Fruit fly (Drosophila melanogaster): ENCODE measurements around the gene Npc2e.

Npc2e gene

DNA sequence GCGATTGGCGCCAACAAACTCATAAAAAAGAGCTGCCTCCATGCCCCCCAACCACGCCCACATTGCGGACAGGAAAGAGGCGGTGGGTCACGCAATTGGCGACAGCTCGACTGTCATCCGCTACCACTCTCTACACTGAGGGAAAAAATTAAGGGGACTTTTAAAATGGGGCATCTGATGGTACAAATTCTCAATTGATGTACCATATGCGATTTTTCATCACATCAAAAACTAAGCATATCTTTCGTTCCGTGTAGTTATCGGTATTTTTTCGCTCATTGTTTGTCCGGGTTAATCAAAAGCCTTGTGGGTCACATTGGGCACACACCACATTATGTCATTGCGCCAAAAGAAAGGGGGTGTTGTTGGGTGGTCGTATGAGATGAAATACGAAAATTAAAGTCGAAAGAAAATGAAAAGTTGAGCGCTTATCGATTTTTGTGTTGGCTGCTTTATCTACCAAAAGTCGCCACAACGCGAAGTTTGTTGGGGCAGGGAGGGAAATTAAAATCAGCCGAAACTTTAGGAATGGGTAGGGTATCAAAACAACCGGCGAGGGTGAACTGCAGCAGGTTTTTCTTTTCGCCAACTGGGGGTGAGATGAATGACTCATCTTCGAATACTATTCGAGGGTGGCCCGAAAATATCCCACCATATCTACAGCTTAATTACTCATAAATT lies 29.0 kb upstream of the Npc2e start:
- no peak for TF ChIP-seq Deaf1 (tag; optimal IDR thresholded peaks at IDR 0.05)
- TF ChIP-seq otp (GFP tag; IDR thresholded peaks at IDR 0.05): 0 out of 3 replicates have a peak, but pooled peaks have one; percentile 21
- no peak for TF ChIP-seq sens-2 (GFP tag; IDR thresholded peaks at IDR 0.05)
- no peak for TF ChIP-seq CG12219 (GFP tag; optimal IDR thresholded peaks at IDR 0.05)
- TF ChIP-seq stwl (tag; optimal IDR thresholded peaks at IDR 0.05): no peak
- peak; percentile 58 for TF ChIP-seq mam (GFP tag; optimal IDR thresholded peaks at IDR 0.05)
- TF ChIP-seq CG32767 (GFP tag; IDR thresholded peaks at IDR 0.05): no peak
- no peak for TF ChIP-seq CG42726 (GFP tag; IDR thresholded peaks at IDR 0.05; ENCODE audit: partially characterized antibody)
- no peak for TF ChIP-seq lbe (GFP tag; optimal IDR thresholded peaks at IDR 0.05)
- peak; percentile 25 for TF ChIP-seq pb (GFP tag; optimal IDR thresholded peaks at IDR 0.05)
- no peak for TF ChIP-seq CG7963 (GFP tag; IDR thresholded peaks at IDR 0.05; ENCODE audit: partially characterized antibody)
- TF ChIP-seq NFAT (GFP tag; IDR thresholded peaks at IDR 0.05): peak; percentile 54
- no peak for TF ChIP-seq bowl (GFP tag; IDR thresholded peaks at IDR 0.05)
- no peak for TF ChIP-seq hth (optimal IDR thresholded peaks at IDR 0.05)
- TF ChIP-seq CG1603 (tag; optimal IDR thresholded peaks at IDR 0.05): no peak
- TF ChIP-seq CG12104 (GFP tag; optimal IDR thresholded peaks at IDR 0.05): no peak
- no peak for TF ChIP-seq knrl (GFP tag; IDR thresholded peaks at IDR 0.05; ENCODE audit: partially characterized antibody)
- TF ChIP-seq Bdp1 (GFP tag; optimal IDR thresholded peaks at IDR 0.05): no peak
- no peak for TF ChIP-seq CG10267 (tag; optimal IDR thresholded peaks at IDR 0.05)
- TF ChIP-seq YL-1 (GFP tag; optimal IDR thresholded peaks at IDR 0.05): no peak
- no peak for TF ChIP-seq gcm (GFP tag; optimal IDR thresholded peaks at IDR 0.05)
- no peak for TF ChIP-seq CG10209 (GFP tag; optimal IDR thresholded peaks at IDR 0.05)
- no peak for TF ChIP-seq crp (GFP tag; optimal IDR thresholded peaks at IDR 0.05)
- no peak for TF ChIP-seq Nf-YC (tag; optimal IDR thresholded peaks at IDR 0.05)
- TF ChIP-seq CG1647 (GFP tag; optimal IDR thresholded peaks at IDR 0.05): no peak
- no peak for TF ChIP-seq schlank (tag; optimal IDR thresholded peaks at IDR 0.05)
- no peak for TF ChIP-seq nau (GFP tag; optimal IDR thresholded peaks at IDR 0.05)
- no peak for TF ChIP-seq Scr (GFP tag; IDR thresholded peaks at IDR 0.05; ENCODE audit: partially characterized antibody)
- no peak for TF ChIP-seq CHES-1-like (GFP tag; optimal IDR thresholded peaks at IDR 0.05)
- TF ChIP-seq CG30431 (GFP tag; optimal IDR thresholded peaks at IDR 0.05): no peak
- TF ChIP-seq ac (GFP tag; optimal IDR thresholded peaks at IDR 0.05): no peak
- TF ChIP-seq CG12155 (GFP tag; optimal IDR thresholded peaks at IDR 0.05): no peak
- TF ChIP-seq CG7786 (GFP tag; optimal IDR thresholded peaks at IDR 0.05): peak; percentile 60
- TF ChIP-seq CG17186 (GFP tag; optimal IDR thresholded peaks at IDR 0.05): no peak
- peak; percentile 31 for TF ChIP-seq zfh2 (GFP tag; optimal IDR thresholded peaks at IDR 0.05)
- TF ChIP-seq NfI (GFP tag; optimal IDR thresholded peaks at IDR 0.05): no peak
- no peak for TF ChIP-seq pfk (GFP tag; optimal IDR thresholded peaks at IDR 0.05)
- no peak for TF ChIP-seq CG17568 (GFP tag; optimal IDR thresholded peaks at IDR 0.05)
- TF ChIP-seq crol (GFP tag; IDR thresholded peaks at IDR 0.05): no peak
- TF ChIP-seq CG3407 (GFP tag; optimal IDR thresholded peaks at IDR 0.05): no peak
- TF ChIP-seq CG9215 (GFP tag; IDR thresholded peaks at IDR 0.05): 0 out of 2 replicates have a peak, but pooled peaks have one; percentile 22
- no peak for TF ChIP-seq CG11085 (GFP tag; IDR thresholded peaks at IDR 0.05)
- TF ChIP-seq Sox102F (GFP tag; optimal IDR thresholded peaks at IDR 0.05): no peak
- TF ChIP-seq CG15601 (tag; optimal IDR thresholded peaks at IDR 0.05): no peak
- TF ChIP-seq eve (GFP tag; optimal IDR thresholded peaks at IDR 0.05): no peak
- no peak for TF ChIP-seq CG11560 (tag; IDR thresholded peaks at IDR 0.05)
- no peak for TF ChIP-seq Rx (GFP tag; IDR thresholded peaks at IDR 0.05)
- TF ChIP-seq CG18599 (GFP tag; optimal IDR thresholded peaks at IDR 0.05): peak; percentile 87
- no peak; the same call in 1 of the 2 replicates for TF ChIP-seq Taf1 (GFP tag; IDR thresholded peaks at IDR 0.05)
- TF ChIP-seq MTF-1 (GFP tag; optimal IDR thresholded peaks at IDR 0.05; ENCODE audit: borderline replicate concordance): no peak
